Worm (Caenorhabditis elegans) whole organism, midembryonic: ENCODE results near the gene F31E3.6.

ENCODE experiments used
- tab-1 ChIP-seq: fragments of 200-800 bp; sonication (Bioruptor generic); IDR thresholded peaks from 2 replicates; pipeline ENCODE4 v1.3.6; 2022; ENCODE audit warnings: missing genetic modification characterization, missing compliant biosample characterization
- ztf-23 ChIP-seq: fragments of 200-800 bp; sonication (Bioruptor generic); IDR thresholded peaks from 2 replicates; pipeline ENCODE4 v1.3.6; 2022; ENCODE audit warnings: missing genetic modification reagents, missing genetic modification characterization, missing compliant biosample characterization
- ztf-29 ChIP-seq: fragments of 200-800 bp; sonication (Bioruptor generic); IDR thresholded peaks from 2 replicates; pipeline ENCODE4 v1.3.6; 2022; ENCODE audit warnings: missing genetic modification reagents, missing genetic modification characterization, missing compliant biosample characterization

DNA sequence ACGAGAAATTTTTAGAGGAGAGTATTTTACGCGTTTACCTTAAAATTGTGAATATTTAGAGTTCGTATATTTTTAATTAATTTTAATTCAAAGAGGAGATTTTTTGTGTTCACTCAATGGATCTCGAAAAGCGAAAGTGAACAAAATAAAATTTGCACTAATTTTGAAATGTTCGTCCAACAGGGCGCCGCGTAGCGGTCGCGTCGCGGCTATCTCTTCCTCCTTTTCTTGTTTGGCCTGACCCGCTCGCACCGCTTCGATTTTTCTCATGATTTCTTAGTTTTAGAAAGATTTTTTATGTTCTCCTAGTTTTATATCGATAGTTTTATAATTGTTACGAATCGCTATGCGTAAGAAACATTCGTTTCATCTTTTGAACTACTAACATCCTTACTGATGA lies 30.4 kb upstream of the F31E3.6 start:
- no peak for TF ChIP-seq tab-1 (GFP tag; lab: Robert Waterston, UW)
- no peak for TF ChIP-seq ztf-29 (GFP tag; lab: Robert Waterston, UW)
- no peak for TF ChIP-seq ztf-23 (GFP tag; lab: Robert Waterston, UW)
